Fruit fly (Drosophila melanogaster): ENCODE data around the gene LManI.
A peak's percentile ranks its signal among the peaks of the same experiment; 100 is the strongest.

The LManI gene

dm6 chr2L:10428528-10428927, 28.5 kb downstream of the LManI start, which contains the start of gene CG5188 (continued):
- TF ChIP-seq Six4 (GFP tag; optimal IDR thresholded peaks at IDR 0.05) (peak; percentile 10), h (optimal IDR thresholded peaks at IDR 0.05) (no peak), CG7357 (GFP tag; IDR thresholded peaks at IDR 0.05) (no peak), Dll (GFP tag; IDR thresholded peaks at IDR 0.05; ENCODE audit: partially characterized antibody) (peak; percentile 35; the same call in 1 of the 4 replicates), Xbp1 (GFP tag; optimal IDR thresholded peaks at IDR 0.05) (peak; percentile 57), chif (GFP tag; optimal IDR thresholded peaks at IDR 0.05) (no peak), CG10979 (tag; optimal IDR thresholded peaks at IDR 0.05) (peak; percentile 52), Atf-2 (GFP tag; optimal IDR thresholded peaks at IDR 0.05) (no peak), mld (GFP tag; IDR thresholded peaks at IDR 0.05; ENCODE audit: partially characterized antibody) (no peak), tx (GFP tag; optimal IDR thresholded peaks at IDR 0.05) (no peak), prd (optimal IDR thresholded peaks at IDR 0.05) (no peak), prd (GFP tag; IDR thresholded peaks at IDR 0.05) (0 out of 3 replicates have a peak, but pooled peaks have one; percentile 23), Dp (GFP tag; optimal IDR thresholded peaks at IDR 0.05) (peak; percentile 3), ham (GFP tag; IDR thresholded peaks at IDR 0.05) (no peak), so (GFP tag; IDR thresholded peaks at IDR 0.05) (peak; percentile 26; the same call in 1 of the 3 replicates), pum (GFP tag; optimal IDR thresholded peaks at IDR 0.05) (no peak), en (GFP tag; optimal IDR thresholded peaks at IDR 0.05) (no peak), ase (GFP tag; IDR thresholded peaks at IDR 0.05) (no peak), CG9215 (GFP tag; IDR thresholded peaks at IDR 0.05) (no peak), lov (optimal IDR thresholded peaks at IDR 0.05) (no peak), lov (GFP tag; IDR thresholded peaks at IDR 0.05) (no peak), CG8944 (GFP tag; optimal IDR thresholded peaks at IDR 0.05) (no peak), z (GFP tag; IDR thresholded peaks at IDR 0.05) (no peak), CHES-1-like (GFP tag; optimal IDR thresholded peaks at IDR 0.05) (peak; percentile 20), CG1792 (GFP tag; optimal IDR thresholded peaks at IDR 0.05) (no peak), CG8924 (tag; optimal IDR thresholded peaks at IDR 0.05) (peak; percentile 53), sens (GFP tag) (no peak), E2f1 (GFP tag; IDR thresholded peaks at IDR 0.05) (no peak), CG33557 (GFP tag; optimal IDR thresholded peaks at IDR 0.05) (no peak), Doc3 (GFP tag; IDR thresholded peaks at IDR 0.05; ENCODE audit: partially characterized antibody) (no peak), Hr51 (GFP tag; optimal IDR thresholded peaks at IDR 0.05) (peak in 1 of 2 experiments; percentile 74), CG3065 (GFP tag; optimal IDR thresholded peaks at IDR 0.05) (no peak), row (GFP tag; IDR thresholded peaks at IDR 0.05) (peak; percentile 82), Oaz (GFP tag; IDR thresholded peaks at IDR 0.05) (no peak), CG17802 (tag; optimal IDR thresholded peaks at IDR 0.05) (no peak), CG1647 (GFP tag; optimal IDR thresholded peaks at IDR 0.05) (peak; percentile 21), Stat92E (GFP tag; optimal IDR thresholded peaks at IDR 0.05) (no peak), cwo (GFP tag; optimal IDR thresholded peaks at IDR 0.05) (peak; percentile 27), CG10565 (GFP tag; optimal IDR thresholded peaks at IDR 0.05) (no peak), ken (GFP tag; IDR thresholded peaks at IDR 0.05) (peak; percentile 27; the same call in 1 of the 3 replicates), lilli (GFP tag; optimal IDR thresholded peaks at IDR 0.05) (peak; percentile 48), CG4820 (GFP tag; optimal IDR thresholded peaks at IDR 0.05) (peak; percentile 31), CG3838 (GFP tag; optimal IDR thresholded peaks at IDR 0.05) (no peak), CG10543 (GFP tag; optimal IDR thresholded peaks at IDR 0.05) (no peak), slou (GFP tag; optimal IDR thresholded peaks at IDR 0.05) (no peak), CG17568 (GFP tag; optimal IDR thresholded peaks at IDR 0.05) (no peak), CG10147 (GFP tag; optimal IDR thresholded peaks at IDR 0.05) (no peak), CG9876 (GFP tag; optimal IDR thresholded peaks at IDR 0.05) (no peak), Camta (GFP tag; optimal IDR thresholded peaks at IDR 0.05) (peak; percentile 2), unpg (GFP tag; optimal IDR thresholded peaks at IDR 0.05) (peak; percentile 54), CG13894 (tag; optimal IDR thresholded peaks at IDR 0.05) (peak; percentile 41), Poxn (GFP tag; IDR thresholded peaks at IDR 0.05) (no peak)

Measured in whole organism, embryonic.